Worm (Caenorhabditis elegans) whole organism, L1 larva: ENCODE measurements around the gene miz-1.

Source experiments
- C04F5.9 ChIP-seq: sonication (generic microtip); optimal IDR thresholded peaks from 2 replicates; lab custom pipeline; 2016; ENCODE audit warnings: missing genetic modification characterization, missing compliant biosample characterization
- alr-1 ChIP-seq: fragments of 200-800 bp; sonication (Bioruptor generic); optimal IDR thresholded peaks from 2 replicates; lab custom pipeline; 2018; ENCODE audit warnings: borderline replicate concordance, mild to moderate bottlenecking, missing genetic modification characterization, missing compliant biosample characterization
- ama-1 ChIP-seq: fragments of 150-350 bp; optimal IDR thresholded peaks from 2 replicates; lab custom pipeline; 2014
- blmp-1 ChIP-seq: fragments of 150-350 bp; optimal IDR thresholded peaks from 2 replicates; lab custom pipeline; 2014; ENCODE audit warnings: missing biosample characterization, missing genetic modification characterization
- ceh-82 ChIP-seq, 3 experiments: fragments of 150-350 bp in 1 of 3; sonication (generic microtip) in 2 of 3; optimal IDR thresholded peaks; 2 replicates each; lab custom pipeline; 2014 to 2017; ENCODE audit warnings: missing biosample characterization in 3 of 3, missing genetic modification characterization in 3 of 3
- ceh-88 ChIP-seq: fragments of 200-800 bp; sonication (Bioruptor generic); IDR thresholded peaks from 2 replicates; pipeline ENCODE4 v1.3.6; 2022; ENCODE audit warnings: missing genetic modification characterization, missing compliant biosample characterization
- dsc-1 ChIP-seq: sonication (generic microtip); optimal IDR thresholded peaks from 2 replicates; lab custom pipeline; 2016; ENCODE audit warnings: mild to moderate bottlenecking, missing genetic modification characterization, missing compliant biosample characterization
- efl-1 ChIP-seq, 4 experiments: fragments of 150-350 bp; optimal IDR thresholded peaks in 3 of 4; peaks in 1 of 4; 1 replicate in 1 of 4; 2 replicates in 3 of 4; lab custom pipeline; 2014; ENCODE audit warnings: missing biosample characterization in 2 of 4, missing genetic modification characterization in 2 of 4, missing genetic modification reagents in 2 of 4
- efl-3 ChIP-seq: fragments of 200-800 bp; sonication (Bioruptor generic); optimal IDR thresholded peaks from 2 replicates; lab custom pipeline; 2018; ENCODE audit warnings: mild to moderate bottlenecking, missing genetic modification characterization, missing compliant biosample characterization
- egl-13 ChIP-seq: sonication (generic microtip); optimal IDR thresholded peaks from 2 replicates; lab custom pipeline; 2016; ENCODE audit warnings: missing genotype, missing genetic modification reagents, missing genetic modification characterization, missing compliant biosample characterization
- egl-27 ChIP-seq, 2 experiments: fragments of 150-350 bp in 1 of 2; sonication (generic microtip); optimal IDR thresholded peaks; 3 replicates each; lab custom pipeline; 2017 to 2018; ENCODE audit warnings: missing biosample characterization in 2 of 2, missing genetic modification characterization in 2 of 2, missing genetic modification reagents in 2 of 2
- elt-3 ChIP-seq, 6 experiments: fragments of 150-350 bp in 1 of 6; sonication (generic microtip); optimal IDR thresholded peaks; 2 replicates each; lab custom pipeline; 2017 to 2018; ENCODE audit warnings: missing biosample characterization in 6 of 6, missing genetic modification characterization in 6 of 6, inconsistent platforms in 1 of 6
- ets-5 ChIP-seq: fragments of 200-800 bp; sonication (Bioruptor generic); IDR thresholded peaks from 2 replicates; pipeline ENCODE4 v1.3.6; 2022; ENCODE audit warnings: missing genetic modification characterization, missing compliant biosample characterization
- fkh-10 ChIP-seq: sonication (generic microtip); optimal IDR thresholded peaks from 2 replicates; lab custom pipeline; 2017; ENCODE audit warnings: missing biosample characterization, missing genetic modification reagents, missing genetic modification characterization
- irx-1 ChIP-seq: sonication (generic microtip); optimal IDR thresholded peaks from 2 replicates; lab custom pipeline; 2016; ENCODE audit warnings: missing genetic modification characterization, missing compliant biosample characterization
- lin-13 ChIP-seq: fragments of 150-350 bp; optimal IDR thresholded peaks from 2 replicates; lab custom pipeline; 2014; ENCODE audit warnings: missing biosample characterization, missing genetic modification reagents, missing genetic modification characterization
- lin-14 ChIP-seq: fragments of 200-800 bp; sonication (Bioruptor generic); optimal IDR thresholded peaks from 2 replicates; lab custom pipeline; 2018; ENCODE audit warnings: mild to moderate bottlenecking, missing genetic modification characterization, moderate library complexity, missing compliant biosample characterization
- lin-15B ChIP-seq: fragments of 150-350 bp; sonication (generic microtip); optimal IDR thresholded peaks from 3 replicates; lab custom pipeline; 2014; ENCODE audit warnings: missing biosample characterization, missing genetic modification characterization
- lin-35 ChIP-seq, 2 experiments: fragments of 150-350 bp; optimal IDR thresholded peaks; 2 replicates each; lab custom pipeline; 2014; ENCODE audit warnings: missing biosample characterization in 2 of 2, missing genetic modification characterization in 2 of 2, missing genetic modification reagents in 2 of 2
- lin-39 ChIP-seq: fragments of 150-350 bp; optimal IDR thresholded peaks from 2 replicates; lab custom pipeline; 2014; ENCODE audit warnings: missing biosample characterization, missing genetic modification reagents, missing genetic modification characterization
- lir-3 ChIP-seq: sonication (generic microtip); optimal IDR thresholded peaks from 2 replicates; lab custom pipeline; 2016; ENCODE audit warnings: mild to moderate bottlenecking, missing genetic modification characterization, moderate library complexity, missing compliant biosample characterization; ENCODE audit not compliant: poor library complexity
- lsy-2 ChIP-seq, 2 experiments: fragments of 150-350 bp; optimal IDR thresholded peaks; 2 replicates each; lab custom pipeline; 2014; ENCODE audit warnings: missing biosample characterization in 2 of 2, missing genetic modification characterization in 2 of 2
- mdl-1 ChIP-seq, 2 experiments: fragments of 150-350 bp; optimal IDR thresholded peaks; 2 replicates each; lab custom pipeline; 2014 to 2017; ENCODE audit warnings: missing biosample characterization in 2 of 2, missing genetic modification characterization in 2 of 2, inconsistent platforms in 1 of 2
- nhr-19 ChIP-seq: fragments of 200-800 bp; sonication (Bioruptor generic); conservative IDR thresholded peaks from 2 replicates; pipeline ENCODE4 v1.3.6; 2022; ENCODE audit warnings: missing genetic modification characterization, missing compliant biosample characterization
- nhr-20 ChIP-seq: sonication (generic microtip); optimal IDR thresholded peaks from 2 replicates; lab custom pipeline; 2016; ENCODE audit warnings: mild to moderate bottlenecking, missing genetic modification characterization, missing compliant biosample characterization
- nhr-47 ChIP-seq: sonication (generic microtip); optimal IDR thresholded peaks from 2 replicates; lab custom pipeline; 2016; ENCODE audit warnings: mild to moderate bottlenecking, missing genetic modification characterization, moderate library complexity, missing compliant biosample characterization
- nhr-71 ChIP-seq: sonication (generic microtip); optimal IDR thresholded peaks from 2 replicates; lab custom pipeline; 2016; ENCODE audit warnings: mild to moderate bottlenecking, missing genetic modification characterization, moderate library complexity, missing compliant biosample characterization
- nhr-77 ChIP-seq: fragments of 150-350 bp; optimal IDR thresholded peaks from 2 replicates; lab custom pipeline; 2014; ENCODE audit warnings: missing biosample characterization, missing genetic modification characterization
- nhr-84 ChIP-seq: sonication (generic microtip); optimal IDR thresholded peaks from 2 replicates; lab custom pipeline; 2017; ENCODE audit warnings: missing biosample characterization, missing genetic modification characterization
- nhr-85 ChIP-seq: sonication (generic microtip); peaks from one replicate; lab custom pipeline; 2016; ENCODE audit warnings: missing genetic modification characterization, inconsistent platforms, missing compliant biosample characterization
- pax-3 ChIP-seq: fragments of 200-800 bp; sonication (Bioruptor generic); optimal IDR thresholded peaks from 2 replicates; lab custom pipeline; 2018; ENCODE audit warnings: mild to moderate bottlenecking, missing genetic modification characterization, moderate library complexity, missing compliant biosample characterization
- rnt-1 ChIP-seq: sonication (generic microtip); optimal IDR thresholded peaks from 2 replicates; lab custom pipeline; 2016; ENCODE audit warnings: mild to moderate bottlenecking, missing genetic modification characterization, moderate library complexity, missing compliant biosample characterization
- snu-23 ChIP-seq: sonication (generic microtip); optimal IDR thresholded peaks from 2 replicates; lab custom pipeline; 2016; ENCODE audit warnings: missing genetic modification characterization, missing compliant biosample characterization
- sox-4 ChIP-seq: sonication (generic microtip); optimal IDR thresholded peaks from 2 replicates; lab custom pipeline; 2016; ENCODE audit warnings: missing genetic modification characterization, missing compliant biosample characterization
- swsn-7 ChIP-seq: sonication (generic microtip); optimal IDR thresholded peaks from 2 replicates; lab custom pipeline; 2016; ENCODE audit warnings: missing genetic modification characterization, missing compliant biosample characterization
- tbx-2 ChIP-seq: sonication (generic microtip); optimal IDR thresholded peaks from 2 replicates; lab custom pipeline; 2016; ENCODE audit warnings: missing genetic modification characterization, missing compliant biosample characterization
- tlp-1 ChIP-seq: fragments of 150-350 bp; optimal IDR thresholded peaks from 2 replicates; lab custom pipeline; 2014; ENCODE audit warnings: missing biosample characterization, missing genetic modification characterization
- unc-62 ChIP-seq: fragments of 150-350 bp; optimal IDR thresholded peaks from 2 replicates; lab custom pipeline; 2014; ENCODE audit warnings: missing biosample characterization, missing genetic modification reagents, missing genetic modification characterization
- vab-15 ChIP-seq: sonication (generic microtip); optimal IDR thresholded peaks from 2 replicates; lab custom pipeline; 2017; ENCODE audit warnings: missing genotype, mild to moderate bottlenecking, missing genetic modification characterization, missing compliant biosample characterization
- zag-1 ChIP-seq: fragments of 150-350 bp; optimal IDR thresholded peaks from 2 replicates; lab custom pipeline; 2014; ENCODE audit warnings: missing biosample characterization, missing genetic modification characterization

The miz-1 gene

ce11 chrIV:10771296-10771695 lies 40.9 kb upstream of the miz-1 start:
- TF ChIP-seq rnt-1 (no peak), sox-4 (no peak), alr-1 (no peak), ceh-82 (tag; optimal IDR thresholded peaks at IDR 0.05; lab: Kevin White, UChicago) (no peak)
- TF ChIP-seq, all 84 proteins: peak for 0

ce11 chrIV:10773811-10774210 lies 38.4 kb upstream of the miz-1 start, which contains the start of gene inpp-1:
inpp-1 (minus strand) TSS chrIV:10773911.
- no peak for TF ChIP-seq rnt-1
- TF ChIP-seq dsc-1 (tag; lab: Kevin White, UChicago) = peak; percentile 25
- no peak for TF ChIP-seq pax-3 (tag; lab: Kevin White, UChicago)

- no peak for TF ChIP-seq unc-62 (GFP tag; lab: Kevin White, UChicago)
- peak in 1 of 2 experiments; percentile 16 for TF ChIP-seq lin-35 (GFP tag; optimal IDR thresholded peaks at IDR 0.05; lab: Kevin White, UChicago)
- TF ChIP-seq irx-1 (tag; lab: Kevin White, UChicago) = no peak
- no peak for TF ChIP-seq efl-1 (optimal IDR thresholded peaks at IDR 0.05; lab: Kevin White, UChicago)
- no peak for TF ChIP-seq efl-1 (GFP tag; optimal IDR thresholded peaks at IDR 0.05 in 1 of 2; lab: Kevin White, UChicago)
- TF ChIP-seq lin-39 (tag; lab: Kevin White, UChicago) = no peak
- no peak for TF ChIP-seq lsy-2 (tag; optimal IDR thresholded peaks at IDR 0.05; lab: Kevin White, UChicago)
- no peak for TF ChIP-seq ets-5
- peak in 2 of 6 experiments; percentile 5 to 12 for TF ChIP-seq elt-3 (tag; optimal IDR thresholded peaks at IDR 0.05; lab: Kevin White, UChicago)
- TF ChIP-seq vab-15 (tag; lab: Kevin White, UChicago) = no peak
- TF ChIP-seq efl-3 (GFP tag; lab: Kevin White, UChicago) = no peak
- no peak for TF ChIP-seq nhr-84
- peak; percentile 65 for TF ChIP-seq blmp-1
- TF ChIP-seq tbx-2 (tag; lab: Kevin White, UChicago) = peak; percentile 35
- no peak for TF ChIP-seq C04F5.9 (tag; lab: Kevin White, UChicago)
- TF ChIP-seq egl-27 (tag; optimal IDR thresholded peaks at IDR 0.05; lab: Kevin White, UChicago) = no peak
- TF ChIP-seq nhr-71 = peak; percentile 16
- TF ChIP-seq dsc-1 (tag; lab: Kevin White, UChicago) = no peak
- no peak for TF ChIP-seq fkh-10 (GFP tag; lab: Kevin White, UChicago)
- no peak for TF ChIP-seq swsn-7
- no peak for TF ChIP-seq tlp-1
- no peak for TF ChIP-seq ama-1
- peak; percentile 25 for TF ChIP-seq snu-23 (GFP tag; lab: Kevin White, UChicago)
- TF ChIP-seq nhr-19 (GFP tag; lab: Robert Waterston, UW) = peak; percentile 24; the same call in 1 of the 2 replicates
- peak in 1 of 2 experiments; percentile 57 for TF ChIP-seq mdl-1 (tag; optimal IDR thresholded peaks at IDR 0.05; lab: Kevin White, UChicago)
- peak; percentile 89 for TF ChIP-seq nhr-85
- TF ChIP-seq zag-1 (tag; lab: Kevin White, UChicago) = no peak
- TF ChIP-seq lin-14 (GFP tag; lab: Kevin White, UChicago) = peak; percentile 29
- TF ChIP-seq nhr-20 (tag; lab: Kevin White, UChicago) = peak; percentile 61
- no peak for TF ChIP-seq nhr-47 (tag; lab: Kevin White, UChicago)
- TF ChIP-seq lin-13 = no peak
- TF ChIP-seq lin-15B (tag; lab: Kevin White, UChicago) = no peak
- no peak for TF ChIP-seq ceh-88 (GFP tag; lab: Robert Waterston, UW)
- TF ChIP-seq nhr-77 = no peak
- TF ChIP-seq egl-13 = no peak
- no peak for TF ChIP-seq lir-3 (tag; lab: Kevin White, UChicago)
Observed at ce11 chrIV:10777076-10777475, 35.1 kb upstream of the miz-1 start.
